Worm (Caenorhabditis elegans) whole organism, mixed stage, embryonic: ENCODE data around the gene clec-144.
A peak's percentile ranks its signal among the peaks of the same experiment; 100 is the strongest.

Experiments used
- blmp-1 ChIP-seq: fragments of 150-350 bp; optimal IDR thresholded peaks from 2 replicates; lab custom pipeline; 2014; ENCODE audit warnings: missing biosample characterization, missing genetic modification characterization
- elt-3 ChIP-seq: fragments of 150-350 bp; optimal IDR thresholded peaks from 2 replicates; lab custom pipeline; 2014; ENCODE audit warnings: missing biosample characterization, missing genetic modification characterization
- ham-2 ChIP-seq: fragments of 200-800 bp; sonication (Bioruptor generic); optimal IDR thresholded peaks from 2 replicates; lab custom pipeline; 2018; ENCODE audit warnings: mild to moderate bottlenecking, missing genetic modification characterization, missing compliant biosample characterization
- nhr-237 ChIP-seq: fragments of 150-350 bp; optimal IDR thresholded peaks from 2 replicates; lab custom pipeline; 2014; ENCODE audit warnings: missing biosample characterization, missing genetic modification characterization
- nhr-76 ChIP-seq: sonication (generic microtip); optimal IDR thresholded peaks from 2 replicates; lab custom pipeline; 2017; ENCODE audit warnings: missing biosample characterization, missing genetic modification characterization
- pha-4 ChIP-seq: fragments of 150-350 bp; optimal IDR thresholded peaks from 2 replicates; lab custom pipeline; 2018; ENCODE audit warnings: missing biosample characterization, missing genetic modification reagents, missing genetic modification characterization
- snpc-4 ChIP-seq: fragments of 150-350 bp; optimal IDR thresholded peaks from 2 replicates; lab custom pipeline; 2014; ENCODE audit warnings: missing biosample characterization, missing genetic modification characterization
- tbx-8 ChIP-seq: fragments of 200-800 bp; sonication (Bioruptor generic); optimal IDR thresholded peaks from 2 replicates; lab custom pipeline; 2018; ENCODE audit warnings: mild to moderate bottlenecking, missing genetic modification characterization, moderate library complexity, missing compliant biosample characterization
- unc-39 ChIP-seq: fragments of 150-350 bp; optimal IDR thresholded peaks from 2 replicates; lab custom pipeline; 2014; ENCODE audit warnings: missing biosample characterization, missing genetic modification characterization
- unc-62 ChIP-seq: fragments of 150-350 bp; optimal IDR thresholded peaks from 2 replicates; lab custom pipeline; 2014; ENCODE audit warnings: missing biosample characterization, missing genetic modification reagents, missing genetic modification characterization
- ztf-11 ChIP-seq: fragments of 150-350 bp; optimal IDR thresholded peaks from 2 replicates; lab custom pipeline; 2014; ENCODE audit warnings: missing biosample characterization, missing genetic modification characterization

ce11 chrII:11841653-11842052 is 9.3 kb upstream of the clec-144 start:
- TF ChIP-seq ztf-11 (no peak), nhr-237 (tag; lab: Kevin White, UChicago) (no peak), elt-3 (no peak), tbx-8 (GFP tag; lab: Kevin White, UChicago) (no peak), blmp-1 (no peak), snpc-4 (no peak), unc-62 (GFP tag; lab: Kevin White, UChicago) (no peak), pha-4 (tag; lab: Kevin White, UChicago) (no peak), unc-39 (tag; lab: Kevin White, UChicago) (no peak), ham-2 (peak; percentile 49), nhr-76 (no peak)
